Worm (Caenorhabditis elegans): ENCODE data around the gene snrp-200.

DNA sequence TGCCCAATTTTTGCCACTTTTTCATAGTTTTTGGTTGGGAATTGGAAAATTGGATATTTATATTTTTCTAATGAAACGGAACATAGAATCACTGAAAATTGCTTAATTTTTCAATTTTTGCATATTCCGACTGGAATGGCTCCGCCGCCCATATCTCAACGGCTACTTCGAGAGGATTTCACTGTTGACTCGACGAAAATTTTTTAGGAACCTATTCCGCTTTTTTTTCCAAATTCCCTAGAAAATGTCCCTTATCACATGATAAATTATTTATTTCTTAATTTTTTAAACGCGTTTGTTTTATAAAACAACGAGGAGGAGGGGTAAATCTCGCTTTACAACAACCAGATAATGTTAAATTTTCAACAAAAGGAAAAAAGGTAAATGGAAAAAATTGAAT lies 10.0 kb downstream of the snrp-200 start:
- TF ChIP-seq ztf-23 (GFP tag; IDR thresholded peaks at IDR 0.05) = no peak
- TF ChIP-seq flt-1 (GFP tag; IDR thresholded peaks at IDR 0.05) = no peak
- no peak for TF ChIP-seq ztf-29 (GFP tag; IDR thresholded peaks at IDR 0.05)
- no peak for TF ChIP-seq ref-1 (GFP tag; conservative IDR thresholded peaks at IDR 0.05)
- no peak for TF ChIP-seq cog-1 (tag; optimal IDR thresholded peaks at IDR 0.05)
- TF ChIP-seq tab-1 (GFP tag; IDR thresholded peaks at IDR 0.05) = no peak
- no peak for TF ChIP-seq T22C8.4 (GFP tag; IDR thresholded peaks at IDR 0.05)

Measured in whole organism, midembryonic.